Worm (Caenorhabditis elegans): Measurements from ENCODE around the gene F39F10.2.

Gene F39F10.2

DNA sequence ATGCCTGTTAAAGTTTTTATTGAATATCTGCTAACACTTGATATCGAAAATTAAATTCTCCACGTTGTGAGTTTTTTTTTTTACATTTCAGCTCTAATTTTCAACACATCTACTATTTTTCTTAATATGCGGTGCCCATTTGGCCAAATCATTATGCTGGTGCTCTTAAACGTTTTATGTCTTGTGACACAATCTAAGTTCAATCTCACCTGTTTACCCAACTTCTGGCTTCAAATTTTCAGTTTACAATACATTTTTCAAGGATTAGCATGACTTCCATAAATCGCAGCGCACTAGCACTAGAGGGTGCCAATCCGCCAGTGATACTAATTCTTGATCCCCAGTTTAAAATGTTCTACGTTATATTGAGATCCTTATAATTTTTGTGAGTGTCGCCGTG, 47.6 kb downstream of the F39F10.2 start:
- no peak for TF ChIP-seq nhr-20 (tag; optimal IDR thresholded peaks at IDR 0.05)
- TF ChIP-seq fkh-8 (tag; optimal IDR thresholded peaks at IDR 0.05) = no peak
- TF ChIP-seq unc-86 (tag; optimal IDR thresholded peaks at IDR 0.05) = no peak
- TF ChIP-seq egl-13 (tag; optimal IDR thresholded peaks at IDR 0.05) = no peak
- no peak for TF ChIP-seq aha-1 (tag; optimal IDR thresholded peaks at IDR 0.05)
- no peak for TF ChIP-seq nhr-85 (tag)
- TF ChIP-seq mdl-1 (tag; optimal IDR thresholded peaks at IDR 0.05) = no peak
- no peak for TF ChIP-seq efl-3 (GFP tag; optimal IDR thresholded peaks at IDR 0.05)
- no peak for TF ChIP-seq aly-2 (tag; optimal IDR thresholded peaks at IDR 0.05)

DNA sequence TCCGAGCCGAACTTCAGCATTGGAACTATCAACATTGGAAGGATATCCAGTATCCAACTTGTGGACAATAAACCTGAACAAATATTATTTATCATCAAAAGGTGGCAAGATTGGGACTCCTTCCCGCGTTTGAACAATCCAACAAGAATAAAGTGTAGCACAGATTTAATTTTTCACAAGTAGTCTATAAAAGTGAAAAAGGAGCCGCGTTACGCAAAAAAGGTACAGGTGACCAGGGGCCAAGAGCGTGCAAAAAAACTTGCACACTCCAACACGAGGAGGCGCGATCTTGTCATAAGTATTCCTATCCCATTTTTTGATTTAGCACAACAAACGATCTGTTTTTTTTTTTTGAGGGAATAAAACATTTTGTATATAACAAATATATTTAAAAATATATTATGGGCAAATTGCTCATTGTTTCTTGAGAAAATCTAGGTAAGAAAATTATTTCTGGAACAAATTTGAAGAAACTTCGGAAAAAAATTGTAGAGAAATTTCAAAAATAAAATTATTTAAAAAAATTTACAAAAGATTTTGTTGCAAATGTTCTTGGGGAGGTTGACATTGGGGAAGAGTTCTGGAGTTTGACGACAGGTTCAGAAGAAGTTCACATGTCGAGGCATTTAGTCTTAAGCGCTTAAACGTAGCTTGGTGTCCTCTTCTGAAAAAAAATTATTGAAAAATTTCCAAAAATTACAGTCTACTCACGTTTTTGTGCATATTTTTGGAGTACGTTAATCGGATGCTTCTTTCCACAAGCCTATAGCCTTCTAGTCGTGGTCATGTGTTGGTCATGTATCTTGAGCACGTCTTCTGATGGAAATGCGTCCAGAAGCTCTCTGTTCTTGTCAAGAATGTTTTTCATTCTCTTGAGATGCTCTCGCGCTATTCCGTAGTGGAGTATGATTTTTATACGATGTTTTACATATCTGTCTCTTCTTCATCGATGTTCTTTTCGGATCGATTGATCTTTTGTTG, 49.5 kb downstream of the F39F10.2 start:
- TF ChIP-seq pax-3 (tag; optimal IDR thresholded peaks at IDR 0.05) = peak; percentile 29
- TF ChIP-seq efl-3 (GFP tag; optimal IDR thresholded peaks at IDR 0.05) = no peak
- TF ChIP-seq nhr-19 (GFP tag; conservative IDR thresholded peaks at IDR 0.05) = no peak
- peak in 1 of 6 experiments; percentile 32 for TF ChIP-seq elt-3 (tag; optimal IDR thresholded peaks at IDR 0.05)
- TF ChIP-seq grh-1 (GFP tag; IDR thresholded peaks at IDR 0.05) = 0 out of 2 replicates have a peak, but pooled peaks have one; percentile 17
- peak in 1 of 2 experiments; percentile 30 for TF ChIP-seq lsy-2 (tag; optimal IDR thresholded peaks at IDR 0.05)
- peak; percentile 38 for TF ChIP-seq skn-1 (tag; optimal IDR thresholded peaks at IDR 0.05)
- TF ChIP-seq fkh-8 (tag; optimal IDR thresholded peaks at IDR 0.05) = peak; percentile 16
- TF ChIP-seq ztf-4 (tag; optimal IDR thresholded peaks at IDR 0.05) = no peak
- 0 out of 2 replicates have a peak, but pooled peaks have one; percentile 20 for TF ChIP-seq mab-9 (GFP tag; IDR thresholded peaks at IDR 0.05)
- peak in 1 of 2 experiments; percentile 4 for TF ChIP-seq lin-35 (GFP tag; optimal IDR thresholded peaks at IDR 0.05)
- TF ChIP-seq ama-1 (optimal IDR thresholded peaks at IDR 0.05) = peak; percentile 53
- TF ChIP-seq aly-2 (tag; optimal IDR thresholded peaks at IDR 0.05) = no peak
- peak; percentile 36 for TF ChIP-seq rnt-1 (tag; optimal IDR thresholded peaks at IDR 0.05)
- peak in 1 of 2 experiments; percentile 22 for TF ChIP-seq efl-1 (optimal IDR thresholded peaks at IDR 0.05)
- TF ChIP-seq efl-1 (GFP tag; optimal IDR thresholded peaks at IDR 0.05 in 1 of 2) = peak in 1 of 2 experiments; percentile 76
- TF ChIP-seq nhr-47 (tag; optimal IDR thresholded peaks at IDR 0.05) = peak; percentile 19
- no peak for TF ChIP-seq ceh-88 (GFP tag; IDR thresholded peaks at IDR 0.05)
- TF ChIP-seq pag-3 (tag; optimal IDR thresholded peaks at IDR 0.05; ENCODE audit: borderline replicate concordance, insufficient read depth) = no peak
- no peak for TF ChIP-seq sptf-1 (tag; optimal IDR thresholded peaks at IDR 0.05)
- TF ChIP-seq lin-15B (tag; optimal IDR thresholded peaks at IDR 0.05) = peak; percentile 5
- no peak for TF ChIP-seq isw-1 (GFP tag; IDR thresholded peaks at IDR 0.05)
